Comparison of ENCODE assay signal across 1 fruit fly cellular context in the genomic region with DNA sequence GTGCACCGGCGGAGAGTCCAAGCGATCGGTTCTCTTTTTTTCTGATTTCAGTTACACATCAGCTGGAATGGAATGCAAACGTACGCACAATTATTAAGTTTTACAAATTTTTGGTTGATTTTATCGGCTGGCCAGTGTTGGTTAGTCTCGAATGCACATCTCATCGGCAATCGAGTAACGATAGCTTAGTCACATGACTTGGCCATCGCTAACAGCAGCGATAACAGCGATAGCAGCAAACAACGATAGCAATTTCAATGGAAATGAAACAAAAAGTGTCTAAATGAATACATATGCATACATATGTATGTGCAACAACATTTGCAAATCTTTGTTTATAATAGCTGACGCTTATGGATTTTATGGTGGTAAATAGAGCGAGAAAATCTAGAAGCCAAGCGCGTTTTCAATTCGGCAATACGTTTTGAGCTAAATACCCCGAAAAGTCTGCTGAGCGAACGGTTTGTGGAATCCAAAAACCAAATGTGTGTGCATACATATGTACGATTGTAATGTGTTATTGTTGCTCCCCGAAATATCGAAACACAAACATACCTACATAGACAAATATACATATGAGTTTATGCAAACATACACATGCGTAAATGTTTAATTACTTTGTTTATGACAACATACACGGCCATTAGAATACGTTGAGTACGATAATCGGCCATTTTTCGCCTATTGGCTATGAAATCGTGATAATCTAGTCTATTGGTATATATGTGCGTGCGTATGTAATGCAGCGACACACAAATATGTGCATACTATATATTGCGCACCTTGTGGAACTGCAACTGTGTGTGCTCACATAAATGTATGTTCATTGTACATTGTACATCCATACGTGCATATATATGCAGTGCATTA.
TF ChIP-seq lines count a peak whose summit lies in the region.

CG3632 (plus strand) TSS at position 249 of the 870 bp plus-strand sequence.

TF ChIP-seq in whole organism, embryonic, 481 proteins besides CTCF, POLR2A, EP300 and RAD21 (continued from another document and continues in another):
- TF ChIP-seq hbn (GFP tag; IDR thresholded peaks at IDR 0.05; lab: Robert Waterston, UW; ENCODE audit: partially characterized antibody) (peak; percentile 65), Blimp-1 (GFP tag; optimal IDR thresholded peaks at IDR 0.05; lab: Kevin White, UChicago) (peak; percentile 62), mam (GFP tag; optimal IDR thresholded peaks at IDR 0.05; lab: Kevin White, UChicago) (peak; percentile 62), Ptx1 (GFP tag; IDR thresholded peaks at IDR 0.05; lab: Robert Waterston, UW) (no peak; the same call in none of the 2 replicates), CG9609 (GFP tag; optimal IDR thresholded peaks at IDR 0.05; lab: Kevin White, UChicago) (peak; percentile 49), Fer3 (tag; optimal IDR thresholded peaks at IDR 0.05; lab: Kevin White, UChicago) (no peak), pum (GFP tag; optimal IDR thresholded peaks at IDR 0.05; lab: Kevin White, UChicago) (peak; percentile 20), btn (GFP tag; optimal IDR thresholded peaks at IDR 0.05; lab: Kevin White, UChicago) (no peak), vvl (GFP tag; IDR thresholded peaks at IDR 0.05; lab: Robert Waterston, UW) (peak; percentile 73), CG7963 (GFP tag; IDR thresholded peaks at IDR 0.05; lab: Robert Waterston, UW; ENCODE audit: partially characterized antibody) (peak; percentile 89), CG32532 (GFP tag; IDR thresholded peaks at IDR 0.05; lab: Robert Waterston, UW) (peak; percentile 47), Pdp1 (GFP tag; optimal IDR thresholded peaks at IDR 0.05; lab: Kevin White, UChicago) (peak; percentile 29), grau (tag; optimal IDR thresholded peaks at IDR 0.05; lab: Kevin White, UChicago) (peak; percentile 20), CG31388 (GFP tag; optimal IDR thresholded peaks at IDR 0.05; lab: Kevin White, UChicago) (no peak), cg (GFP tag; optimal IDR thresholded peaks at IDR 0.05; lab: Kevin White, UChicago) (peak; percentile 85), nom (GFP tag; optimal IDR thresholded peaks at IDR 0.05; lab: Kevin White, UChicago) (no peak), Dbx (GFP tag; IDR thresholded peaks at IDR 0.05; lab: Robert Waterston, UW) (peak; percentile 69; the same call in 2 of the 3 replicates), CG18476 (GFP tag; optimal IDR thresholded peaks at IDR 0.05; lab: Kevin White, UChicago) (no peak), gfzf (GFP tag; optimal IDR thresholded peaks at IDR 0.05; lab: Kevin White, UChicago) (peak; percentile 21), Atf3 (GFP tag; optimal IDR thresholded peaks at IDR 0.05; lab: Kevin White, UChicago) (peak; percentile 3), CG32767 (GFP tag; IDR thresholded peaks at IDR 0.05; lab: Robert Waterston, UW) (peak; percentile 32; the same call in 1 of the 2 replicates), CG30020 (tag; optimal IDR thresholded peaks at IDR 0.05; lab: Kevin White, UChicago) (peak; percentile 90), CG3995 (GFP tag; optimal IDR thresholded peaks at IDR 0.05; lab: Kevin White, UChicago) (peak; percentile 75), grn (GFP tag; optimal IDR thresholded peaks at IDR 0.05; lab: Kevin White, UChicago) (peak; percentile 88), pita (GFP tag; optimal IDR thresholded peaks at IDR 0.05; lab: Kevin White, UChicago) (no peak), mirr (GFP tag; optimal IDR thresholded peaks at IDR 0.05; lab: Kevin White, UChicago) (peak; percentile 51), CG2129 (GFP tag; IDR thresholded peaks at IDR 0.05; lab: Robert Waterston, UW; ENCODE audit: partially characterized antibody) (peak; percentile 41; the same call in 1 of the 2 replicates), CG43689 (GFP tag; IDR thresholded peaks at IDR 0.05; lab: Robert Waterston, UW) (no peak), Antp (GFP tag; optimal IDR thresholded peaks at IDR 0.05; lab: Kevin White, UChicago) (peak; percentile 71), CG9797 (GFP tag; optimal IDR thresholded peaks at IDR 0.05; lab: Kevin White, UChicago) (peak; percentile 30), CG10366 (GFP tag; IDR thresholded peaks at IDR 0.05; lab: Robert Waterston, UW) (0 out of 2 replicates have a peak, but pooled peaks have one; percentile 20), Doc2 (GFP tag; IDR thresholded peaks at IDR 0.05; lab: Robert Waterston, UW) (no peak), MBD-R2 (GFP tag; IDR thresholded peaks at IDR 0.05; lab: Robert Waterston, UW) (peak; percentile 83), Mes4 (GFP tag; optimal IDR thresholded peaks at IDR 0.05; lab: Kevin White, UChicago) (no peak), CG12659 (GFP tag; optimal IDR thresholded peaks at IDR 0.05; lab: Kevin White, UChicago) (peak; percentile 78), CG8388 (GFP tag; optimal IDR thresholded peaks at IDR 0.05; lab: Kevin White, UChicago) (peak; percentile 18), dan (GFP tag; IDR thresholded peaks at IDR 0.05; lab: Robert Waterston, UW) (no peak), CG3726 (GFP tag; IDR thresholded peaks at IDR 0.05; lab: Robert Waterston, UW) (no peak), CG9437 (GFP tag; optimal IDR thresholded peaks at IDR 0.05; lab: Kevin White, UChicago) (no peak), ssp (GFP tag; IDR thresholded peaks at IDR 0.05; lab: Robert Waterston, UW) (peak; percentile 30; the same call in 1 of the 2 replicates), prd (optimal IDR thresholded peaks at IDR 0.05; lab: Kevin White, UChicago) (no peak), prd (GFP tag; IDR thresholded peaks at IDR 0.05; lab: Robert Waterston, UW) (no peak), CG14965 (GFP tag; optimal IDR thresholded peaks at IDR 0.05; lab: Kevin White, UChicago; ENCODE audit: borderline replicate concordance) (no peak), CG15011 (GFP tag; optimal IDR thresholded peaks at IDR 0.05; lab: Kevin White, UChicago) (no peak), CG17612 (GFP tag; IDR thresholded peaks at IDR 0.05; lab: Robert Waterston, UW) (no peak), Sry-β (GFP tag; optimal IDR thresholded peaks at IDR 0.05; lab: Kevin White, UChicago) (no peak), exex (tag; optimal IDR thresholded peaks at IDR 0.05; lab: Kevin White, UChicago) (no peak), Side (GFP tag; optimal IDR thresholded peaks at IDR 0.05; lab: Kevin White, UChicago) (peak; percentile 10), CG2712 (tag; optimal IDR thresholded peaks at IDR 0.05; lab: Kevin White, UChicago) (peak; percentile 43), Dad (GFP tag; optimal IDR thresholded peaks at IDR 0.05; lab: Kevin White, UChicago) (peak; percentile 55), Scr (GFP tag; IDR thresholded peaks at IDR 0.05; lab: Robert Waterston, UW; ENCODE audit: partially characterized antibody) (peak; percentile 76), Atf-2 (GFP tag; optimal IDR thresholded peaks at IDR 0.05; lab: Kevin White, UChicago) (peak; percentile 17), fu2 (GFP tag; optimal IDR thresholded peaks at IDR 0.05; lab: Kevin White, UChicago) (peak; percentile 15), E2f2 (GFP tag; IDR thresholded peaks at IDR 0.05; lab: Robert Waterston, UW) (no peak; the same call in 1 of the 2 replicates), her (GFP tag; optimal IDR thresholded peaks at IDR 0.05; lab: Kevin White, UChicago) (peak; percentile 61), tx (GFP tag; optimal IDR thresholded peaks at IDR 0.05; lab: Kevin White, UChicago) (peak; percentile 3), NC2β (GFP tag; optimal IDR thresholded peaks at IDR 0.05; lab: Kevin White, UChicago) (peak; percentile 27), amos (GFP tag; IDR thresholded peaks at IDR 0.05; lab: Robert Waterston, UW; ENCODE audit: partially characterized antibody) (peak; percentile 90; the same call in 1 of the 2 replicates), CG13296 (GFP tag; optimal IDR thresholded peaks at IDR 0.05; lab: Kevin White, UChicago) (peak; percentile 7), Spps (tag; optimal IDR thresholded peaks at IDR 0.05; lab: Kevin White, UChicago) (no peak), CG16863 (GFP tag; optimal IDR thresholded peaks at IDR 0.05; lab: Kevin White, UChicago) (peak; percentile 31), nerfin-2 (GFP tag; IDR thresholded peaks at IDR 0.05; lab: Robert Waterston, UW; ENCODE audit: partially characterized antibody) (peak; percentile 84), Lhr (GFP tag; optimal IDR thresholded peaks at IDR 0.05; lab: Kevin White, UChicago) (peak; percentile 12), Hmr (GFP tag; optimal IDR thresholded peaks at IDR 0.05; lab: Kevin White, UChicago) (no peak), bbx (GFP tag; IDR thresholded peaks at IDR 0.05; lab: Robert Waterston, UW; ENCODE audit: partially characterized antibody) (peak; percentile 92), repo (GFP tag; optimal IDR thresholded peaks at IDR 0.05; lab: Kevin White, UChicago) (peak; percentile 55), CG33213 (GFP tag; optimal IDR thresholded peaks at IDR 0.05; lab: Kevin White, UChicago) (peak; percentile 32), Rfx (GFP tag; IDR thresholded peaks at IDR 0.05; lab: Robert Waterston, UW) (peak; percentile 79), sna (GFP tag; IDR thresholded peaks at IDR 0.05; lab: Robert Waterston, UW; ENCODE audit: partially characterized antibody) (peak; percentile 56; the same call in 1 of the 2 replicates), E2f1 (GFP tag; IDR thresholded peaks at IDR 0.05; lab: Robert Waterston, UW) (0 out of 2 replicates have a peak, but pooled peaks have one; percentile 12), ems (GFP tag; optimal IDR thresholded peaks at IDR 0.05; lab: Kevin White, UChicago) (peak; percentile 31), ind (GFP tag; optimal IDR thresholded peaks at IDR 0.05; lab: Kevin White, UChicago) (peak; percentile 25), Sox102F (GFP tag; optimal IDR thresholded peaks at IDR 0.05; lab: Kevin White, UChicago) (no peak), Trl (optimal IDR thresholded peaks at IDR 0.05; lab: Kevin White, UChicago) (no peak), Trl (GFP tag; optimal IDR thresholded peaks at IDR 0.05; lab: Kevin White, UChicago) (peak; percentile 44), CG10267 (tag; optimal IDR thresholded peaks at IDR 0.05; lab: Kevin White, UChicago) (peak; percentile 93), CG17829 (tag; optimal IDR thresholded peaks at IDR 0.05; lab: Kevin White, UChicago) (peak; percentile 8), Mad (GFP tag; optimal IDR thresholded peaks at IDR 0.05; lab: Kevin White, UChicago) (peak; percentile 11), sob (GFP tag; IDR thresholded peaks at IDR 0.05; lab: Robert Waterston, UW) (peak; percentile 71; the same call in 1 of the 2 replicates), CG6272 (GFP tag; IDR thresholded peaks at IDR 0.05; lab: Robert Waterston, UW) (peak; percentile 50), chif (GFP tag; optimal IDR thresholded peaks at IDR 0.05; lab: Kevin White, UChicago) (peak in 1 of 2 experiments; percentile 26), Adf1 (GFP tag; IDR thresholded peaks at IDR 0.05; lab: Robert Waterston, UW) (peak; percentile 36; the same call in 1 of the 2 replicates), danr (GFP tag; IDR thresholded peaks at IDR 0.05; lab: Robert Waterston, UW) (no peak), CG15514 (GFP tag; optimal IDR thresholded peaks at IDR 0.05; lab: Kevin White, UChicago) (peak; percentile 79), Dip2 (GFP tag; IDR thresholded peaks at IDR 0.05; lab: Robert Waterston, UW) (no peak), vnd (GFP tag; IDR thresholded peaks at IDR 0.05; lab: Robert Waterston, UW; ENCODE audit: partially characterized antibody) (peak; percentile 71), unc-4 (GFP tag; IDR thresholded peaks at IDR 0.05; lab: Robert Waterston, UW; ENCODE audit: partially characterized antibody) (peak; percentile 78), CG34376 (GFP tag; optimal IDR thresholded peaks at IDR 0.05; lab: Kevin White, UChicago) (peak; percentile 37), Stat92E (GFP tag; optimal IDR thresholded peaks at IDR 0.05; lab: Kevin White, UChicago) (peak in 1 of 3 experiments; percentile 86), Dll (GFP tag; IDR thresholded peaks at IDR 0.05; lab: Robert Waterston, UW; ENCODE audit: partially characterized antibody) (peak; percentile 65; the same call in 3 of the 4 replicates), shn (GFP tag; optimal IDR thresholded peaks at IDR 0.05; lab: Kevin White, UChicago) (peak; percentile 1), dpn (GFP tag; optimal IDR thresholded peaks at IDR 0.05; lab: Kevin White, UChicago) (peak; percentile 59 to 65), ato (GFP tag; IDR thresholded peaks at IDR 0.05; lab: Robert Waterston, UW; ENCODE audit: partially characterized antibody) (peak; percentile 87), cwo (GFP tag; optimal IDR thresholded peaks at IDR 0.05; lab: Kevin White, UChicago) (no peak), CG17385 (GFP tag; optimal IDR thresholded peaks at IDR 0.05; lab: Kevin White, UChicago) (no peak), CG1647 (GFP tag; optimal IDR thresholded peaks at IDR 0.05; lab: Kevin White, UChicago) (peak; percentile 28), jigr1 (GFP tag; IDR thresholded peaks at IDR 0.05; lab: Robert Waterston, UW) (no peak), CG2199 (GFP tag; IDR thresholded peaks at IDR 0.05; lab: Robert Waterston, UW) (0 out of 3 replicates have a peak, but pooled peaks have one; percentile 66), CG17361 (GFP tag; IDR thresholded peaks at IDR 0.05; lab: Robert Waterston, UW) (no peak; the same call in 2 of the 3 replicates), CG14860 (GFP tag; IDR thresholded peaks at IDR 0.05; lab: Robert Waterston, UW; ENCODE audit: partially characterized antibody) (peak; percentile 82), YL-1 (GFP tag; optimal IDR thresholded peaks at IDR 0.05; lab: Kevin White, UChicago) (peak; percentile 85), Sry-δ (GFP tag; optimal IDR thresholded peaks at IDR 0.05; lab: Kevin White, UChicago) (peak; percentile 94), CG3163 (GFP tag; optimal IDR thresholded peaks at IDR 0.05; lab: Kevin White, UChicago) (peak; percentile 18), ap (GFP tag; IDR thresholded peaks at IDR 0.05; lab: Robert Waterston, UW) (no peak), H15 (GFP tag; IDR thresholded peaks at IDR 0.05; lab: Robert Waterston, UW) (no peak), aop (GFP tag; IDR thresholded peaks at IDR 0.05; lab: Robert Waterston, UW) (no peak), CG10959 (GFP tag; IDR thresholded peaks at IDR 0.05; lab: Robert Waterston, UW) (no peak), Nf-YC (tag; optimal IDR thresholded peaks at IDR 0.05; lab: Kevin White, UChicago) (peak; percentile 53), MESR4 (GFP tag; optimal IDR thresholded peaks at IDR 0.05; lab: Kevin White, UChicago) (peak; percentile 63), NFAT (GFP tag; IDR thresholded peaks at IDR 0.05; lab: Robert Waterston, UW) (peak; percentile 51; the same call in 1 of the 2 replicates), tna (GFP tag; IDR thresholded peaks at IDR 0.05; lab: Robert Waterston, UW; ENCODE audit: partially characterized antibody) (peak; percentile 73), CG12236 (GFP tag; optimal IDR thresholded peaks at IDR 0.05; lab: Kevin White, UChicago) (no peak), ranshi (GFP tag; IDR thresholded peaks at IDR 0.05; lab: Robert Waterston, UW) (peak; percentile 53; the same call in 1 of the 2 replicates), NfI (GFP tag; optimal IDR thresholded peaks at IDR 0.05; lab: Kevin White, UChicago) (peak; percentile 58), CG12155 (GFP tag; optimal IDR thresholded peaks at IDR 0.05; lab: Kevin White, UChicago) (peak; percentile 53)
